Fruit fly (Drosophila melanogaster) whole organism, embryonic: ENCODE data around the gene arm.

Experiments used
- BEAF-32 ChIP-seq: fragments of 200-800 bp; sonication (Bioruptor generic); optimal IDR thresholded peaks from 3 replicates; lab custom pipeline; 2017; ENCODE audit warnings: missing biosample characterization, missing genetic modification characterization, mild to moderate bottlenecking, moderate library complexity, missing genetic modification reagents
- CG11504 ChIP-seq: fragments of 200-800 bp; sonication (Bioruptor generic); optimal IDR thresholded peaks from 3 replicates; lab custom pipeline; 2019; ENCODE audit warnings: missing biosample characterization, mild to moderate bottlenecking, missing genetic modification characterization, moderate library complexity
- CG11723 ChIP-seq: fragments of 200-800 bp; sonication (Bioruptor generic); optimal IDR thresholded peaks from 2 replicates; lab custom pipeline; 2017; ENCODE audit warnings: missing biosample characterization, mild to moderate bottlenecking, missing genetic modification characterization
- CG12769 ChIP-seq: fragments of 200-800 bp; sonication (Bioruptor generic); optimal IDR thresholded peaks from 2 replicates; lab custom pipeline; 2019; ENCODE audit warnings: missing biosample characterization, mild to moderate bottlenecking, missing genetic modification characterization, moderate library complexity
- CG14441 ChIP-seq: fragments of 200-800 bp; sonication (Bioruptor generic); IDR thresholded peaks from 2 replicates; pipeline ENCODE4 v1.3.6; 2022; ENCODE audit warnings: missing biosample characterization, missing genetic modification characterization
- CG15011 ChIP-seq: fragments of 200-800 bp; sonication (Bioruptor generic); optimal IDR thresholded peaks from 3 replicates; lab custom pipeline; 2018; ENCODE audit warnings: missing biosample characterization, mild to moderate bottlenecking, missing genetic modification characterization
- CG1603 ChIP-seq: fragments of 200-800 bp; sonication (Bioruptor generic); optimal IDR thresholded peaks from 2 replicates; lab custom pipeline; 2019; ENCODE audit warnings: missing biosample characterization, mild to moderate bottlenecking, missing genetic modification characterization, moderate library complexity
- CG16815 ChIP-seq: fragments of 200-800 bp; sonication (Bioruptor generic); optimal IDR thresholded peaks from 3 replicates; lab custom pipeline; 2017; ENCODE audit warnings: missing biosample characterization, mild to moderate bottlenecking, missing genetic modification characterization
- CG16863 ChIP-seq: fragments of 200-800 bp; sonication (Bioruptor generic); optimal IDR thresholded peaks from 3 replicates; lab custom pipeline; 2016; ENCODE audit warnings: missing biosample characterization, missing genetic modification characterization
- CG1832 ChIP-seq: fragments of 200-800 bp; sonication (Bioruptor generic); optimal IDR thresholded peaks from 2 replicates; lab custom pipeline; 2017; ENCODE audit warnings: missing biosample characterization, mild to moderate bottlenecking, missing genetic modification characterization, inconsistent platforms
- CG18764 ChIP-seq: fragments of 200-800 bp; sonication (Bioruptor generic); optimal IDR thresholded peaks from 3 replicates; lab custom pipeline; 2016; ENCODE audit warnings: missing biosample characterization, missing genetic modification characterization
- CG2875 ChIP-seq: fragments of 200-800 bp; sonication (Bioruptor generic); optimal IDR thresholded peaks from 2 replicates; lab custom pipeline; 2017; ENCODE audit warnings: missing biosample characterization, mild to moderate bottlenecking, missing genetic modification characterization, missing genetic modification reagents
- CG30020 ChIP-seq: fragments of 200-800 bp; optimal IDR thresholded peaks from 2 replicates; lab custom pipeline; 2019; ENCODE audit warnings: missing biosample characterization, mild to moderate bottlenecking, missing genetic modification characterization, moderate library complexity
- CG32532 ChIP-seq: fragments of 200-800 bp; sonication (Bioruptor generic); IDR thresholded peaks from 2 replicates; pipeline ENCODE4 v1.3.6; 2022; ENCODE audit warnings: missing biosample characterization, missing genetic modification characterization
- CG3281 ChIP-seq: fragments of 200-800 bp; sonication (Bioruptor generic); optimal IDR thresholded peaks from 3 replicates; lab custom pipeline; 2017; ENCODE audit warnings: missing biosample characterization, mild to moderate bottlenecking, missing genetic modification characterization
- CG4360 ChIP-seq: fragments of 200-800 bp; sonication (Bioruptor generic); IDR thresholded peaks from 2 replicates; pipeline ENCODE4 v1.3.6; 2022; ENCODE audit warnings: missing biosample characterization, missing genetic modification characterization
- CG7786 ChIP-seq: fragments of 200-800 bp; sonication (Bioruptor generic); optimal IDR thresholded peaks from 2 replicates; lab custom pipeline; 2016; ENCODE audit warnings: missing biosample characterization, missing genetic modification characterization
- CG7839 ChIP-seq: fragments of 200-800 bp; sonication (Bioruptor generic); optimal IDR thresholded peaks from 3 replicates; lab custom pipeline; 2018; ENCODE audit warnings: missing biosample characterization, mild to moderate bottlenecking, missing genetic modification characterization, moderate library complexity
- CG9727 ChIP-seq: fragments of 200-800 bp; sonication (Bioruptor generic); optimal IDR thresholded peaks from 3 replicates; lab custom pipeline; 2017; ENCODE audit warnings: missing biosample characterization, mild to moderate bottlenecking, missing genetic modification characterization
- Dbx ChIP-seq: fragments of 200-800 bp; sonication (Bioruptor generic); IDR thresholded peaks from 3 replicates; pipeline ENCODE4 v1.3.6; 2022; ENCODE audit warnings: missing biosample characterization, missing genetic modification characterization
- Doc3 ChIP-seq: fragments of 200-800 bp; sonication (Bioruptor generic); IDR thresholded peaks from 3 replicates; pipeline ENCODE4 v1.3.6; 2022; ENCODE audit warnings: missing biosample characterization, missing genetic modification characterization; ENCODE audit not compliant: partially characterized antibody
- Kr ChIP-seq: fragments of 200-800 bp; sonication (Bioruptor generic); optimal IDR thresholded peaks from 2 replicates; lab custom pipeline; 2017; ENCODE audit warnings: missing biosample characterization, mild to moderate bottlenecking, missing genetic modification characterization
- Myb ChIP-seq: fragments of 200-800 bp; sonication (Bioruptor generic); optimal IDR thresholded peaks from 2 replicates; lab custom pipeline; 2016; ENCODE audit warnings: missing biosample characterization, missing genetic modification characterization
- PHDP ChIP-seq: fragments of 200-800 bp; sonication (Bioruptor generic); optimal IDR thresholded peaks from 3 replicates; lab custom pipeline; 2018; ENCODE audit warnings: missing biosample characterization, mild to moderate bottlenecking, missing genetic modification characterization, moderate library complexity
- Sin3A ChIP-seq: fragments of >200 bp; optimal IDR thresholded peaks from 2 replicates; lab custom pipeline; 2018
- Spps ChIP-seq: fragments of 200-800 bp; sonication (Bioruptor generic); optimal IDR thresholded peaks from 2 replicates; lab custom pipeline; 2018; ENCODE audit warnings: missing biosample characterization, mild to moderate bottlenecking, missing genetic modification characterization
- Stat92E ChIP-seq, 3 experiments: fragments of >200 bp in 2 of 3; fragments of 200-800 bp in 1 of 3; sonication (Bioruptor generic) in 1 of 3; optimal IDR thresholded peaks; 2 replicates each; lab custom pipeline; 2017 to 2019; ENCODE audit warnings: missing biosample characterization in 3 of 3, missing genetic modification characterization in 3 of 3, mild to moderate bottlenecking in 1 of 3, moderate library complexity in 1 of 3
- Taf1 ChIP-seq: fragments of 200-800 bp; sonication (Bioruptor generic); IDR thresholded peaks from 2 replicates; pipeline ENCODE4 v1.3.6; 2022; ENCODE audit warnings: missing biosample characterization, missing genetic modification characterization
- Xbp1 ChIP-seq: fragments of 200-800 bp; sonication (Bioruptor generic); optimal IDR thresholded peaks from 3 replicates; lab custom pipeline; 2016; ENCODE audit warnings: missing biosample characterization, mild to moderate bottlenecking, missing genetic modification characterization
- ac ChIP-seq: fragments of 200-800 bp; sonication (Bioruptor generic); optimal IDR thresholded peaks from 3 replicates; lab custom pipeline; 2017; ENCODE audit warnings: missing biosample characterization, mild to moderate bottlenecking, missing genetic modification characterization
- bbx ChIP-seq: fragments of 200-800 bp; sonication (Bioruptor generic); IDR thresholded peaks from 2 replicates; pipeline ENCODE4 v1.3.6; 2022; ENCODE audit warnings: missing biosample characterization, missing genetic modification characterization; ENCODE audit not compliant: partially characterized antibody
- bowl ChIP-seq: fragments of 200-800 bp; sonication (Bioruptor generic); IDR thresholded peaks from 2 replicates; pipeline ENCODE4 v1.3.6; 2022; ENCODE audit warnings: missing biosample characterization, missing genetic modification characterization
- crp ChIP-seq, 2 experiments: fragments of 200-800 bp; sonication (Bioruptor generic); optimal IDR thresholded peaks; 2 replicates in 1 of 2; 3 replicates in 1 of 2; lab custom pipeline; 2017; ENCODE audit warnings: missing biosample characterization in 2 of 2, missing genetic modification characterization in 2 of 2, mild to moderate bottlenecking in 1 of 2, moderate library complexity in 1 of 2
- da ChIP-seq: fragments of 200-800 bp; sonication (Bioruptor generic); optimal IDR thresholded peaks from 2 replicates; lab custom pipeline; 2016; ENCODE audit warnings: missing biosample characterization, missing genetic modification characterization
- dpn ChIP-seq, 2 experiments: fragments of 200-800 bp; sonication (Bioruptor generic); optimal IDR thresholded peaks; 3 replicates each; lab custom pipeline; 2016; ENCODE audit warnings: missing biosample characterization in 2 of 2, missing genetic modification characterization in 2 of 2
- dysf ChIP-seq: fragments of 200-800 bp; sonication (Bioruptor generic); IDR thresholded peaks from 3 replicates; pipeline ENCODE4 v1.3.6; 2022; ENCODE audit warnings: missing biosample characterization, missing genetic modification characterization
- fru ChIP-seq: fragments of >200 bp; optimal IDR thresholded peaks from 2 replicates; lab custom pipeline; 2017
- gcm2 ChIP-seq: fragments of 200-800 bp; sonication (Bioruptor generic); optimal IDR thresholded peaks from 2 replicates; lab custom pipeline; 2016; ENCODE audit warnings: missing biosample characterization, missing genetic modification characterization
- gsb-n ChIP-seq: fragments of 200-800 bp; sonication (Bioruptor generic); optimal IDR thresholded peaks from 3 replicates; lab custom pipeline; 2018; ENCODE audit warnings: missing biosample characterization, mild to moderate bottlenecking, missing genetic modification characterization
- jumu ChIP-seq: fragments of 200-800 bp; sonication (Bioruptor generic); optimal IDR thresholded peaks from 3 replicates; lab custom pipeline; 2016; ENCODE audit warnings: missing biosample characterization, missing genetic modification characterization
- kah ChIP-seq: fragments of 200-800 bp; sonication (Bioruptor generic); optimal IDR thresholded peaks from 2 replicates; lab custom pipeline; 2018; ENCODE audit warnings: missing biosample characterization, mild to moderate bottlenecking, missing genetic modification characterization
- klu ChIP-seq: fragments of 200-800 bp; sonication (Bioruptor generic); IDR thresholded peaks from 2 replicates; pipeline ENCODE4 v1.3.6; 2022; ENCODE audit warnings: missing biosample characterization, missing genetic modification characterization
- lov ChIP-seq, 2 experiments: fragments of 200-800 bp in 1 of 2; fragments of >200 bp in 1 of 2; sonication (Bioruptor generic) in 1 of 2; IDR thresholded peaks in 1 of 2; optimal IDR thresholded peaks in 1 of 2; 2 replicates in 1 of 2; 3 replicates in 1 of 2; pipeline versions ENCODE4 v1.3.6 to Lab custom; 2017 to 2022; ENCODE audit warnings: missing biosample characterization in 1 of 2, missing genetic modification characterization in 1 of 2
- oc ChIP-seq: fragments of 200-800 bp; sonication (Bioruptor generic); optimal IDR thresholded peaks from 2 replicates; lab custom pipeline; 2018; ENCODE audit warnings: missing biosample characterization, mild to moderate bottlenecking, missing genetic modification characterization, moderate library complexity
- pfk ChIP-seq: fragments of 200-800 bp; sonication (Bioruptor generic); optimal IDR thresholded peaks from 2 replicates; lab custom pipeline; 2018; ENCODE audit warnings: missing biosample characterization, mild to moderate bottlenecking, missing genetic modification characterization, moderate library complexity
- pnt ChIP-seq: fragments of 200-800 bp; sonication (Bioruptor generic); optimal IDR thresholded peaks from 3 replicates; lab custom pipeline; 2016; ENCODE audit warnings: missing biosample characterization, missing genetic modification characterization
- slbo ChIP-seq: fragments of 200-800 bp; sonication (Bioruptor generic); IDR thresholded peaks from 2 replicates; pipeline ENCODE4 v1.3.6; 2022; ENCODE audit warnings: missing biosample characterization, missing genetic modification characterization
- vvl ChIP-seq: fragments of 200-800 bp; sonication (Bioruptor generic); IDR thresholded peaks from 2 replicates; pipeline ENCODE4 v1.3.6; 2022; ENCODE audit warnings: missing biosample characterization, missing genetic modification characterization
- wdn ChIP-seq: fragments of 200-800 bp; sonication (Bioruptor generic); IDR thresholded peaks from 2 replicates; pipeline ENCODE4 v1.3.6; 2022; ENCODE audit warnings: missing biosample characterization, missing genetic modification characterization

Gene arm

dm6 chrX:1947178-1947872 lies 46.9 kb upstream of the arm start (continued):
- peak; percentile 95 for TF ChIP-seq CG11723 (GFP tag; lab: Kevin White, UChicago)
- no peak for TF ChIP-seq pfk (GFP tag; lab: Kevin White, UChicago)
- TF ChIP-seq CG7839 (tag; lab: Kevin White, UChicago): peak; percentile 96
- TF ChIP-seq vvl (GFP tag; lab: Robert Waterston, UW): peak; percentile 98
- peak in 1 of 3 experiments; percentile 96 for TF ChIP-seq Stat92E (GFP tag; optimal IDR thresholded peaks at IDR 0.05; lab: Kevin White, UChicago)
- peak; percentile 84 for TF ChIP-seq CG3281 (GFP tag; lab: Kevin White, UChicago)
- TF ChIP-seq CG32532 (GFP tag; lab: Robert Waterston, UW): peak; percentile 85
- TF ChIP-seq CG15011 (GFP tag; lab: Kevin White, UChicago): peak; percentile 87
- TF ChIP-seq lov (optimal IDR thresholded peaks at IDR 0.05; lab: Kevin White, UChicago): no peak
- TF ChIP-seq lov (GFP tag; IDR thresholded peaks at IDR 0.05; lab: Robert Waterston, UW): peak; percentile 98
- peak; percentile 95 for TF ChIP-seq ac (GFP tag; lab: Kevin White, UChicago)
- peak; percentile 96 for TF ChIP-seq jumu (GFP tag; lab: Kevin White, UChicago)
- peak; percentile 12 to 72 for TF ChIP-seq crp (GFP tag; optimal IDR thresholded peaks at IDR 0.05; lab: Kevin White, UChicago)
- TF ChIP-seq CG7786 (GFP tag; lab: Kevin White, UChicago): peak; percentile 92
- peak; percentile 98 for TF ChIP-seq Spps
- peak; percentile 98 for TF ChIP-seq oc (tag; lab: Kevin White, UChicago)
- peak; percentile 98 for TF ChIP-seq CG2875 (GFP tag; lab: Kevin White, UChicago)
- peak; percentile 91 for TF ChIP-seq CG14441 (GFP tag; lab: Robert Waterston, UW)
- TF ChIP-seq kah (GFP tag; lab: Kevin White, UChicago): peak; percentile 90
- peak; percentile 96 for TF ChIP-seq CG16863 (GFP tag; lab: Kevin White, UChicago)
- peak; percentile 95 for TF ChIP-seq CG12769
- TF ChIP-seq fru (lab: Kevin White, UChicago): no peak
- peak; percentile 99 for TF ChIP-seq gsb-n (tag; lab: Kevin White, UChicago)
- peak; percentile 96 for TF ChIP-seq CG11504 (tag; lab: Kevin White, UChicago)
- TF ChIP-seq Myb (GFP tag; lab: Kevin White, UChicago): peak; percentile 73
- TF ChIP-seq CG30020 (tag; lab: Kevin White, UChicago): peak; percentile 82
- TF ChIP-seq CG9727 (GFP tag; lab: Kevin White, UChicago): peak; percentile 97
- peak; percentile 95 for TF ChIP-seq pnt (GFP tag; lab: Kevin White, UChicago)
- TF ChIP-seq Doc3 (GFP tag; lab: Robert Waterston, UW): no peak
- TF ChIP-seq Xbp1 (GFP tag; lab: Kevin White, UChicago): peak; percentile 96
- TF ChIP-seq dpn (GFP tag; optimal IDR thresholded peaks at IDR 0.05; lab: Kevin White, UChicago): peak; percentile 94
- TF ChIP-seq wdn (GFP tag; lab: Robert Waterston, UW): peak; percentile 73
- peak; percentile 92 for TF ChIP-seq bowl (GFP tag; lab: Robert Waterston, UW)
- TF ChIP-seq slbo (GFP tag; lab: Robert Waterston, UW): peak; percentile 90
- peak; percentile 92 for TF ChIP-seq CG18764 (GFP tag; lab: Kevin White, UChicago)
- peak; percentile 54; the same call in 1 of the 2 replicates for TF ChIP-seq Taf1
- peak; percentile 65; the same call in 2 of the 3 replicates for TF ChIP-seq Dbx (GFP tag; lab: Robert Waterston, UW)
- peak; percentile 94 for TF ChIP-seq gcm2 (GFP tag; lab: Kevin White, UChicago)
- TF ChIP-seq dysf (GFP tag; lab: Robert Waterston, UW): peak; percentile 92
- TF ChIP-seq PHDP (tag; lab: Kevin White, UChicago): peak; percentile 96
- TF ChIP-seq CG4360 (GFP tag; lab: Robert Waterston, UW): peak; percentile 74
- TF ChIP-seq CG16815 (GFP tag; lab: Kevin White, UChicago): peak; percentile 94
- peak; percentile 78 for TF ChIP-seq Kr
- peak; percentile 7 for TF ChIP-seq BEAF-32 (GFP tag; lab: Kevin White, UChicago)
- no peak for TF ChIP-seq bbx (GFP tag; lab: Robert Waterston, UW)
- peak; percentile 86 for TF ChIP-seq klu (GFP tag; lab: Robert Waterston, UW)
- peak; percentile 98 for TF ChIP-seq CG1603
- TF ChIP-seq CG1832 (GFP tag; lab: Kevin White, UChicago): no peak
- TF ChIP-seq Sin3A: no peak
- TF ChIP-seq da (GFP tag; lab: Kevin White, UChicago): peak; percentile 89
